Worm (Caenorhabditis elegans) whole organism, L4/young adult: ENCODE results near the gene PDB1.1.

ENCODE experiments used
- W03F9.2 ChIP-seq: fragments of 150-350 bp; optimal IDR thresholded peaks from 2 replicates; lab custom pipeline; 2014; ENCODE audit warnings: missing biosample characterization, missing genetic modification characterization
- dao-5 ChIP-seq: sonication (generic microtip); optimal IDR thresholded peaks from 2 replicates; lab custom pipeline; 2016; ENCODE audit warnings: missing genotype, missing genetic modification characterization, moderate library complexity, missing compliant biosample characterization
- him-1 ChIP-seq: sonication (generic microtip); optimal IDR thresholded peaks from 2 replicates; lab custom pipeline; 2016; ENCODE audit warnings: missing genotype, missing genetic modification reagents, missing genetic modification characterization, missing compliant biosample characterization

ce11 chrX:7553331-7553730 lies 5.6 kb downstream of the PDB1.1 start:
- TF ChIP-seq dao-5 (tag; lab: Kevin White, UChicago): no peak
- TF ChIP-seq him-1: no peak
- TF ChIP-seq W03F9.2 (tag; lab: Kevin White, UChicago): no peak
